Worm (Caenorhabditis elegans) whole organism, L3 larva: ENCODE data around the gene nhr-27.

ENCODE experiments used
- R02D3.7 ChIP-seq: fragments of 150-350 bp; optimal IDR thresholded peaks from 2 replicates; lab custom pipeline; 2014; ENCODE audit warnings: missing biosample characterization, missing genetic modification characterization
- ZK546.5 ChIP-seq: sonication (generic microtip); optimal IDR thresholded peaks from 2 replicates; lab custom pipeline; 2017; ENCODE audit warnings: missing biosample characterization, missing genetic modification characterization
- aly-2 ChIP-seq: fragments of 150-350 bp; optimal IDR thresholded peaks from 2 replicates; lab custom pipeline; 2014; ENCODE audit warnings: missing biosample characterization, missing genetic modification characterization
- ama-1 ChIP-seq: fragments of 150-350 bp; optimal IDR thresholded peaks from 2 replicates; lab custom pipeline; 2018
- ceh-16 ChIP-seq: sonication (generic microtip); optimal IDR thresholded peaks from 2 replicates; lab custom pipeline; 2017; ENCODE audit warnings: missing biosample characterization, missing genetic modification characterization
- ceh-82 ChIP-seq: fragments of 150-350 bp; optimal IDR thresholded peaks from 2 replicates; lab custom pipeline; 2014; ENCODE audit warnings: missing biosample characterization, missing genetic modification characterization
- ceh-9 ChIP-seq: sonication (generic microtip); optimal IDR thresholded peaks from 2 replicates; lab custom pipeline; 2018; ENCODE audit warnings: missing biosample characterization, missing genetic modification characterization
- daf-12 ChIP-seq: fragments of 150-350 bp; optimal IDR thresholded peaks from 2 replicates; lab custom pipeline; 2014; ENCODE audit warnings: missing biosample characterization, missing genetic modification reagents, missing genetic modification characterization
- egl-27 ChIP-seq: sonication (generic microtip); optimal IDR thresholded peaks from 4 replicates; lab custom pipeline; 2017; ENCODE audit warnings: missing biosample characterization, missing genetic modification reagents, missing genetic modification characterization
- elt-1 ChIP-seq: fragments of 150-350 bp; optimal IDR thresholded peaks from 2 replicates; lab custom pipeline; 2014; ENCODE audit warnings: missing biosample characterization, missing genetic modification characterization
- elt-2 ChIP-seq: sonication (generic microtip); optimal IDR thresholded peaks from 2 replicates; lab custom pipeline; 2016; ENCODE audit warnings: missing genetic modification reagents, mild to moderate bottlenecking, missing genetic modification characterization, missing compliant biosample characterization
- elt-3 ChIP-seq, 3 experiments: fragments of 150-350 bp in 1 of 3; sonication (generic microtip) in 2 of 3; optimal IDR thresholded peaks; 2 replicates in 2 of 3; 4 replicates in 1 of 3; lab custom pipeline; 2014 to 2017; ENCODE audit warnings: missing biosample characterization in 3 of 3, missing genetic modification characterization in 3 of 3
- eor-1 ChIP-seq, 2 experiments: fragments of 150-350 bp; optimal IDR thresholded peaks; 2 replicates each; lab custom pipeline; 2014 to 2018; ENCODE audit warnings: missing biosample characterization in 2 of 2, missing genetic modification characterization in 2 of 2
- fkh-10 ChIP-seq: sonication (generic microtip); optimal IDR thresholded peaks from 2 replicates; lab custom pipeline; 2017; ENCODE audit warnings: missing biosample characterization, missing genetic modification reagents, missing genetic modification characterization
- fos-1 ChIP-seq: fragments of 150-350 bp; optimal IDR thresholded peaks from 2 replicates; lab custom pipeline; 2014; ENCODE audit warnings: missing biosample characterization, missing genetic modification characterization
- hmg-11 ChIP-seq: sonication (generic microtip); optimal IDR thresholded peaks from 2 replicates; lab custom pipeline; 2016; ENCODE audit warnings: missing genetic modification characterization, missing compliant biosample characterization
- jun-1 ChIP-seq: fragments of 150-350 bp; optimal IDR thresholded peaks from 2 replicates; lab custom pipeline; 2014; ENCODE audit warnings: missing biosample characterization, missing genetic modification reagents, missing genetic modification characterization
- lin-39 ChIP-seq: fragments of 150-350 bp; optimal IDR thresholded peaks from 2 replicates; lab custom pipeline; 2018; ENCODE audit warnings: missing biosample characterization, missing genetic modification reagents, missing genetic modification characterization
- lsy-12 ChIP-seq: sonication (generic microtip); optimal IDR thresholded peaks from 2 replicates; lab custom pipeline; 2016; ENCODE audit warnings: mild to moderate bottlenecking, missing genetic modification characterization, missing compliant biosample characterization
- mdl-1 ChIP-seq: fragments of 150-350 bp; optimal IDR thresholded peaks from 2 replicates; lab custom pipeline; 2014; ENCODE audit warnings: missing biosample characterization, missing genetic modification characterization
- mml-1 ChIP-seq: fragments of 150-350 bp; sonication (generic microtip); optimal IDR thresholded peaks from 3 replicates; lab custom pipeline; 2014; ENCODE audit warnings: missing biosample characterization, missing genetic modification characterization
- nfya-1 ChIP-seq: sonication (generic microtip); optimal IDR thresholded peaks from 2 replicates; lab custom pipeline; 2017; ENCODE audit warnings: missing genetic modification characterization, mild to moderate bottlenecking, missing compliant biosample characterization, antibody characterized with exemption, moderate library complexity; ENCODE audit not compliant: insufficient read depth
- nhr-11 ChIP-seq: fragments of 150-350 bp; optimal IDR thresholded peaks from 2 replicates; lab custom pipeline; 2014; ENCODE audit warnings: missing biosample characterization, missing genetic modification characterization
- nhr-12 ChIP-seq: fragments of 150-350 bp; optimal IDR thresholded peaks from 2 replicates; lab custom pipeline; 2014; ENCODE audit warnings: missing biosample characterization, missing genetic modification characterization
- nhr-23 ChIP-seq: fragments of 150-350 bp; optimal IDR thresholded peaks from 2 replicates; lab custom pipeline; 2014; ENCODE audit warnings: missing biosample characterization, missing genetic modification reagents, missing genetic modification characterization
- nhr-237 ChIP-seq: fragments of 150-350 bp; optimal IDR thresholded peaks from 2 replicates; lab custom pipeline; 2014; ENCODE audit warnings: missing biosample characterization, missing genetic modification characterization
- nhr-25 ChIP-seq: sonication (generic microtip); optimal IDR thresholded peaks from 2 replicates; lab custom pipeline; 2017; ENCODE audit warnings: missing biosample characterization, missing genetic modification characterization
- nhr-28 ChIP-seq: fragments of 150-350 bp; optimal IDR thresholded peaks from 2 replicates; lab custom pipeline; 2014; ENCODE audit warnings: missing biosample characterization, missing genetic modification characterization
- nhr-43 ChIP-seq: sonication (generic microtip); optimal IDR thresholded peaks from 2 replicates; lab custom pipeline; 2016; ENCODE audit warnings: mild to moderate bottlenecking, missing genetic modification characterization, missing compliant biosample characterization; ENCODE audit not compliant: poor library complexity, severe bottlenecking
- nhr-67 ChIP-seq: fragments of 150-350 bp; optimal IDR thresholded peaks from 2 replicates; lab custom pipeline; 2014; ENCODE audit warnings: missing biosample characterization, missing genetic modification characterization
- nhr-76 ChIP-seq: fragments of 150-350 bp; sonication (generic microtip); optimal IDR thresholded peaks from 5 replicates; lab custom pipeline; 2014; ENCODE audit warnings: missing biosample characterization, missing genetic modification characterization
- nhr-77 ChIP-seq: fragments of 150-350 bp; optimal IDR thresholded peaks from 2 replicates; lab custom pipeline; 2014; ENCODE audit warnings: missing biosample characterization, missing genetic modification characterization
- pha-4 ChIP-seq: fragments of 150-350 bp; optimal IDR thresholded peaks from 2 replicates; lab custom pipeline; 2014; ENCODE audit warnings: missing biosample characterization, missing genetic modification reagents, missing genetic modification characterization
- pqm-1 ChIP-seq: fragments of 150-350 bp; optimal IDR thresholded peaks from 2 replicates; lab custom pipeline; 2017; ENCODE audit warnings: missing biosample characterization, missing genetic modification characterization, inconsistent platforms
- sea-2 ChIP-seq: fragments of 150-350 bp; sonication (generic microtip); optimal IDR thresholded peaks from 4 replicates; lab custom pipeline; 2014; ENCODE audit warnings: missing biosample characterization, missing genetic modification reagents, missing genetic modification characterization
- skn-1 ChIP-seq: fragments of 150-350 bp; optimal IDR thresholded peaks from 2 replicates; lab custom pipeline; 2014; ENCODE audit warnings: missing biosample characterization, missing genetic modification characterization
- snpc-4 ChIP-seq: fragments of 150-350 bp; optimal IDR thresholded peaks from 2 replicates; lab custom pipeline; 2014; ENCODE audit warnings: missing biosample characterization, missing genetic modification characterization
- tbx-2 ChIP-seq: sonication (generic microtip); optimal IDR thresholded peaks from 2 replicates; lab custom pipeline; 2016; ENCODE audit warnings: mild to moderate bottlenecking, missing genetic modification characterization, missing compliant biosample characterization
- unc-39 ChIP-seq: sonication (generic microtip); optimal IDR thresholded peaks from 4 replicates; lab custom pipeline; 2017; ENCODE audit warnings: missing biosample characterization, missing genetic modification characterization
- unc-62 ChIP-seq: fragments of 150-350 bp; sonication (generic microtip); optimal IDR thresholded peaks from 4 replicates; lab custom pipeline; 2014; ENCODE audit warnings: missing biosample characterization, missing genetic modification reagents, missing genetic modification characterization
- ztf-4 ChIP-seq: fragments of 150-350 bp; optimal IDR thresholded peaks from 2 replicates; lab custom pipeline; 2014; ENCODE audit warnings: missing biosample characterization, missing genetic modification characterization

The nhr-27 gene

DNA sequence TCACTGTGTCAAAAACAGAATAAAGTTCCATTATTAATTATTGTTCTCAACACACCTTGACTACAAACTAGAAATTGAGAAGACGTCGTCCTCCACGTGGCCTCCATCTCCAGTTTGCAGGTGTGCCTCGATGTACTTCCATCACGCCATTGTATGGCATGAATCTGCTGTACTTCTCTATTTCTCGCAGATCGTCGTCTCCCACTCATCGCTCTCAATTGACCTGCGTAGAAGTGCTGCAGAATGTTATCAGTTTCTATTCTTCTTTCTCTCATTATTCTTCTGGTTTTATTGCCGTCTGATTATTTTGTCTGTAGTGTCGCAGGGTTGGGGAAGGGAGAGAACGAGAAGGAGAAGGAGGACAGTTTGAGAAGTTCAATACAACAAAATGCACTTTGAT is 48.5 kb downstream of the nhr-27 start:
- TF ChIP-seq nhr-11 (tag; lab: Kevin White, UChicago) = no peak
- TF ChIP-seq nhr-76 = no peak
- TF ChIP-seq unc-62 = no peak
- no peak for TF ChIP-seq lin-39 (tag; lab: Kevin White, UChicago)
- peak; percentile 87 for TF ChIP-seq nhr-25 (tag; lab: Kevin White, UChicago)
- TF ChIP-seq lsy-12 (tag; lab: Kevin White, UChicago) = no peak
- no peak for TF ChIP-seq fkh-10
- no peak for TF ChIP-seq ZK546.5 (tag; lab: Kevin White, UChicago)
- peak; percentile 68 for TF ChIP-seq mdl-1 (tag; lab: Kevin White, UChicago)
- no peak for TF ChIP-seq daf-12 (tag; lab: Kevin White, UChicago)
- no peak for TF ChIP-seq ceh-9 (tag; lab: Kevin White, UChicago)
- TF ChIP-seq elt-3 (tag; optimal IDR thresholded peaks at IDR 0.05; lab: Kevin White, UChicago) = peak in 2 of 3 experiments; percentile 45 to 65
- TF ChIP-seq jun-1 = peak; percentile 50
- TF ChIP-seq fos-1 = no peak
- TF ChIP-seq nfya-1 (tag; lab: Kevin White, UChicago) = no peak
- no peak for TF ChIP-seq nhr-237 (tag; lab: Kevin White, UChicago)
- TF ChIP-seq nhr-77 (tag; lab: Kevin White, UChicago) = no peak
- no peak for TF ChIP-seq sea-2 (GFP tag; lab: Kevin White, UChicago)
- no peak for TF ChIP-seq nhr-67
- no peak for TF ChIP-seq unc-39 (tag; lab: Kevin White, UChicago)
- TF ChIP-seq hmg-11 = no peak
- no peak for TF ChIP-seq mml-1 (tag; lab: Kevin White, UChicago)
- TF ChIP-seq aly-2 (tag; lab: Kevin White, UChicago) = no peak
- TF ChIP-seq pqm-1 (tag; lab: Kevin White, UChicago) = peak; percentile 94
- TF ChIP-seq ama-1 (lab: Kevin White, UChicago) = no peak
- peak; percentile 87 for TF ChIP-seq elt-2 (tag; lab: Kevin White, UChicago)
- TF ChIP-seq elt-1 (tag; lab: Kevin White, UChicago) = no peak
- no peak for TF ChIP-seq snpc-4
- peak; percentile 81 for TF ChIP-seq nhr-23 (tag; lab: Kevin White, UChicago)
- no peak for TF ChIP-seq eor-1 (tag; optimal IDR thresholded peaks at IDR 0.05; lab: Kevin White, UChicago)
- no peak for TF ChIP-seq skn-1
- no peak for TF ChIP-seq nhr-28 (tag; lab: Kevin White, UChicago)
- no peak for TF ChIP-seq R02D3.7 (tag; lab: Kevin White, UChicago)
- TF ChIP-seq egl-27 (tag; lab: Kevin White, UChicago) = no peak
- peak; percentile 92 for TF ChIP-seq nhr-43 (tag; lab: Kevin White, UChicago)
- TF ChIP-seq pha-4 = peak; percentile 16
- TF ChIP-seq, all 47 proteins: peak for 9

DNA sequence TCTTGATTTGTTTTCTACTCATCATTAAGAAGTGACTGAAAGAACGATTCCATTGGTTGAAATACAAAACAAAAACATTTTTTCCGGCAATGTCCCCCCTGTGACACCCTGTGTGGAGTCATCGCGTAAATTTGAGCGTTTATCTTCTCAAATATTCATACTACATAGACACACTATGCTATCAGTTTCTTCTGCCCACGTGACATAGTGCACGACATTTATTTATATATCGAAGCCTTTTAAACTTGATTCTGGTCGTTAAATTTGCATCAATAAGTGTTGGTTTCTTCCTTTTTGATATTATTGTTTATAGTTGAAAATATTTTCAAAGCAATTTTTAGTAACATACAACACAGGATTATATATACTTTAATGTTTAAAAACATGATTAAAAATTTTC is 49.1 kb downstream of the nhr-27 start:
- TF ChIP-seq nhr-237 (tag; lab: Kevin White, UChicago) (no peak), elt-3 (tag; optimal IDR thresholded peaks at IDR 0.05; lab: Kevin White, UChicago) (no peak), lin-39 (tag; lab: Kevin White, UChicago) (no peak), elt-2 (tag; lab: Kevin White, UChicago) (peak; percentile 52), ceh-82 (tag; lab: Kevin White, UChicago) (no peak), pqm-1 (tag; lab: Kevin White, UChicago) (peak; percentile 43), pha-4 (peak; percentile 14), ztf-4 (tag; lab: Kevin White, UChicago) (no peak)
- TF ChIP-seq, all 47 proteins: peak for 3

ce11 chrX:12755021-12755420 is 53.1 kb downstream of the nhr-27 start:
- TF ChIP-seq sea-2 (GFP tag; lab: Kevin White, UChicago) (no peak), nfya-1 (tag; lab: Kevin White, UChicago) (no peak), fos-1 (no peak), nhr-43 (tag; lab: Kevin White, UChicago) (no peak), R02D3.7 (tag; lab: Kevin White, UChicago) (no peak), tbx-2 (tag; lab: Kevin White, UChicago) (no peak), nhr-11 (tag; lab: Kevin White, UChicago) (no peak), ceh-16 (tag; lab: Kevin White, UChicago) (no peak), unc-39 (tag; lab: Kevin White, UChicago) (no peak), lsy-12 (tag; lab: Kevin White, UChicago) (no peak), hmg-11 (no peak), nhr-28 (tag; lab: Kevin White, UChicago) (no peak), nhr-12 (tag; lab: Kevin White, UChicago) (no peak), nhr-25 (tag; lab: Kevin White, UChicago) (no peak), elt-2 (tag; lab: Kevin White, UChicago) (no peak), egl-27 (tag; lab: Kevin White, UChicago) (no peak), skn-1 (no peak), pha-4 (no peak), ceh-82 (tag; lab: Kevin White, UChicago) (no peak), lin-39 (tag; lab: Kevin White, UChicago) (no peak)
